Worm (Caenorhabditis elegans) whole organism, young adult: Measurements from ENCODE around the gene nlp-59.

Experiments
- aptf-3 ChIP-seq: fragments of 200-800 bp; sonication (Bioruptor generic); IDR thresholded peaks from 2 replicates; pipeline ENCODE4 v1.3.6; 2022; ENCODE audit warnings: missing genetic modification characterization, missing compliant biosample characterization
- lin-40 ChIP-seq: sonication (generic microtip); optimal IDR thresholded peaks from 2 replicates; lab custom pipeline; 2016; ENCODE audit warnings: missing genetic modification characterization, mild to moderate bottlenecking, missing compliant biosample characterization, missing genotype, missing genetic modification reagents
- snpc-3.4 ChIP-seq: sonication (generic microtip); optimal IDR thresholded peaks from 2 replicates; lab custom pipeline; 2017; ENCODE audit warnings: missing genetic modification characterization, mild to moderate bottlenecking, missing compliant biosample characterization, antibody characterized with exemption, moderate library complexity, missing genotype, missing genetic modification reagents

ce11 chrV:15020732-15021131 is 49.5 kb downstream of the nlp-59 start, which contains the start of gene F14H8.5:
- TF ChIP-seq lin-40 (no peak), snpc-3.4 (tag; lab: Kevin White, UChicago) (no peak), aptf-3 (GFP tag; lab: Robert Waterston, UW) (no peak)
